Fruit fly (Drosophila melanogaster): Measurements from ENCODE around the gene Or19b.
A peak's percentile ranks its signal among the peaks of the same experiment; 100 is the strongest.

The Or19b gene

DNA sequence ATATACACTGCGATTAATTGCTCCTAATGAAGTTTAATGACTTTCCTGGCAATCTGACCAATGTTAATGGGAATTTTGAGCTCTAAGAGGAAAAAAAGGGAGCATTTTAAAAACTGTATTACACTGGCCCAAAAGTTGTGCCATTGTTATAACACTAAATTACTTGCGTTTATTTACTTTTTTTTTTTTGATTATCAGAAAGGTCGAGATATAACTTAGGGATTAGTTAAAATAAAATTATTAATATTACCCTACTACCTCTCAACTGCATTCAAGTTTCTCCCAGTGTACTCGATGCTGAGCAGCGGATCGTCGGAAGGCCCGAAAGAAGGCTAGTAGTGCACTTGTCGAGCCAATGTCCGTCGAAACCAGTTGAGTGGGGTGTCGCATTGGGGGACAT, 36.3 kb downstream of the Or19b start (continued):
- no peak for TF ChIP-seq dsx (GFP tag; optimal IDR thresholded peaks at IDR 0.05; ENCODE audit: poor library complexity, severe bottlenecking)
- no peak for TF ChIP-seq CG31627 (GFP tag; optimal IDR thresholded peaks at IDR 0.05)
- TF ChIP-seq Eip93F (GFP tag; optimal IDR thresholded peaks at IDR 0.05): no peak
- no peak for TF ChIP-seq CG8319 (GFP tag; optimal IDR thresholded peaks at IDR 0.05)
- peak; percentile 46 for TF ChIP-seq achi (GFP tag; optimal IDR thresholded peaks at IDR 0.05)
- TF ChIP-seq Hr39 (GFP tag; optimal IDR thresholded peaks at IDR 0.05): no peak
- TF ChIP-seq CG7368 (GFP tag; optimal IDR thresholded peaks at IDR 0.05): no peak
- peak; percentile 83 for TF ChIP-seq Eip78C (GFP tag)
- no peak for TF ChIP-seq Hr38 (GFP tag; optimal IDR thresholded peaks at IDR 0.05)
- TF ChIP-seq CG8119 (GFP tag; IDR thresholded peaks at IDR 0.05): peak; percentile 79
- TF ChIP-seq dac (GFP tag; optimal IDR thresholded peaks at IDR 0.05): peak; percentile 51
- peak in 1 of 2 experiments; percentile 46 for TF ChIP-seq salr (GFP tag; optimal IDR thresholded peaks at IDR 0.05)
- no peak for TF ChIP-seq Sox102F (GFP tag; optimal IDR thresholded peaks at IDR 0.05)
- no peak for TF ChIP-seq CG16779 (tag; optimal IDR thresholded peaks at IDR 0.05)
- TF ChIP-seq spab (GFP tag; optimal IDR thresholded peaks at IDR 0.05): no peak
- TF ChIP-seq eg (GFP tag; IDR thresholded peaks at IDR 0.05): peak; percentile 65; the same call in 2 of the 3 replicates
- TF ChIP-seq CG10631 (GFP tag; optimal IDR thresholded peaks at IDR 0.05): peak; percentile 37
- TF ChIP-seq Lpt (GFP tag; optimal IDR thresholded peaks at IDR 0.05): peak; percentile 55
- TF ChIP-seq CG6163 (GFP tag; IDR thresholded peaks at IDR 0.05): no peak
- TF ChIP-seq CG10669 (GFP tag; optimal IDR thresholded peaks at IDR 0.05): no peak
- no peak for TF ChIP-seq esn (GFP tag; optimal IDR thresholded peaks at IDR 0.05)
- peak; percentile 26 for TF ChIP-seq CG3919 (GFP tag; optimal IDR thresholded peaks at IDR 0.05)
- peak; percentile 11 for TF ChIP-seq acj6 (GFP tag; optimal IDR thresholded peaks at IDR 0.05)
- TF ChIP-seq CG11762 (GFP tag; optimal IDR thresholded peaks at IDR 0.05; ENCODE audit: insufficient read depth): no peak
- peak; percentile 43 for TF ChIP-seq pdm3 (GFP tag; optimal IDR thresholded peaks at IDR 0.05)
- TF ChIP-seq net (GFP tag; optimal IDR thresholded peaks at IDR 0.05): peak; percentile 38
- no peak for TF ChIP-seq lz (GFP tag; optimal IDR thresholded peaks at IDR 0.05)
- no peak for TF ChIP-seq Ets96B (tag; optimal IDR thresholded peaks at IDR 0.05)
- TF ChIP-seq Gug (GFP tag; IDR thresholded peaks at IDR 0.05): peak; percentile 50
- peak; percentile 84 for TF ChIP-seq CG32006 (GFP tag; optimal IDR thresholded peaks at IDR 0.05)
- no peak for TF ChIP-seq ss (GFP tag; optimal IDR thresholded peaks at IDR 0.05)
- TF ChIP-seq CG6276 (GFP tag; optimal IDR thresholded peaks at IDR 0.05): peak; percentile 72
- TF ChIP-seq Smox (GFP tag; optimal IDR thresholded peaks at IDR 0.05): no peak
- TF ChIP-seq fkh (GFP tag; optimal IDR thresholded peaks at IDR 0.05): no peak
- peak; percentile 79 for TF ChIP-seq CG15336 (GFP tag; IDR thresholded peaks at IDR 0.05)
- TF ChIP-seq Ets21C (GFP tag; optimal IDR thresholded peaks at IDR 0.05): no peak
- no peak for TF ChIP-seq Sox15 (GFP tag; optimal IDR thresholded peaks at IDR 0.05)
- TF ChIP-seq OdsH (GFP tag; optimal IDR thresholded peaks at IDR 0.05): peak; percentile 33
- TF ChIP-seq CG8632 (GFP tag; optimal IDR thresholded peaks at IDR 0.05): no peak
- no peak for TF ChIP-seq CG6854 (GFP tag; optimal IDR thresholded peaks at IDR 0.05)

DNA sequence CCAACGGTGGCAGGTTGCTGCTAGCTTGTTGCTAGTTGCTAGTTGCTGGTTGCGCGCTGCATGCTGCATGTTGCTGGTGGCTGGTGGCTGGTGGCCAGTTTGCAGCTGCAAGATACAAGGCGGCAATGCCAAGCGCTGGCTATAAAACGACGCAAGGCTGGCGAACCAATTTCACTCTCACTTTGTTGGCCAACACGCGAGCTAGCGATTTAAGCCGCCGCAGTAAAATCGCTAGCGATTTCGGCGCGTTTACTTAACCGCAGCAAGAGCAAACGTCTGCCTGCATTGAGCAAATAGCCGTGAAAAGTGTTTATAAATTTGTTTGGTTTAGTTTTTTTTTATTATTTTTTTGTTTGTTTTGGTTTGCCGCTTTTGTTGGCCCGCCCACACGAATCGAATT, 39.2 kb downstream of the Or19b start, which contains the start of gene CG15322:
Gene CG15322, plus strand, starts transcription at position 148 of the 400 bp plus-strand sequence.
- TF ChIP-seq CG3919 (GFP tag; optimal IDR thresholded peaks at IDR 0.05) (peak; percentile 0), cyc (GFP tag; optimal IDR thresholded peaks at IDR 0.05) (no peak), CG8119 (GFP tag; IDR thresholded peaks at IDR 0.05) (0 out of 3 replicates have a peak, but pooled peaks have one; percentile 18), ss (GFP tag; optimal IDR thresholded peaks at IDR 0.05) (peak in 1 of 2 experiments; percentile 23)
